Worm (Caenorhabditis elegans): Measurements from ENCODE around the gene str-37.

ce11 chrV:13338037-13338436 is 10.5 kb downstream of the str-37 start:
- no peak for TF ChIP-seq klf-2 (GFP tag; conservative IDR thresholded peaks at IDR 0.05)
- TF ChIP-seq ztf-23 (GFP tag; IDR thresholded peaks at IDR 0.05), result no peak
- no peak for TF ChIP-seq ref-1 (GFP tag; conservative IDR thresholded peaks at IDR 0.05)
- TF ChIP-seq flt-1 (GFP tag; IDR thresholded peaks at IDR 0.05), result no peak

All from whole organism, midembryonic.